Fruit fly (Drosophila melanogaster): ENCODE measurements around the gene sgll.

- TF ChIP-seq h (optimal IDR thresholded peaks at IDR 0.05): no peak
- no peak for TF ChIP-seq psq (optimal IDR thresholded peaks at IDR 0.05)
These were observed 3.2 kb downstream of the sgll start for dm6 chr3R:7813518-7813917.

Measured in Kc167 (cell line).